Worm (Caenorhabditis elegans): ENCODE measurements around the gene hlh-3.

DNA sequence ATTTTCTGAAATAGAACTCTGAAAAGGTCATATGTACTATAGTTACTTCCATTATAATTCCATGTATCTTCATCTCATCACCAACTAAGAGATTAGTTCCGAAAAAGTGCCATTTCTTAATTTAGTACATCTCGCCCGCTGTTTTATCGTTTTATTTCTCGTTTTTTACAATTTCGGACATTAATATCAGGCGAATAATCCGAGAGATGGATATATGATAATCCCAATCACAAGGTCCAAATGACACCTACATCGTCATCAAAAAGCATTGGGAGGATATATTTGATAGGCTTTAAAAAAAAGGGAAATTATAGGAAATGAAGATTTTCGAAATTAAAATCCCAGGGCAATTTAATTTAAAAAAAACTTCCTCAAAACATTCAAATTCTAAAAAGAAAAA lies 33.9 kb downstream of the hlh-3 start:
- TF ChIP-seq elt-1 (tag; optimal IDR thresholded peaks at IDR 0.05; ENCODE audit: borderline replicate concordance, insufficient read depth) = no peak
- no peak for TF ChIP-seq nhr-237 (tag; optimal IDR thresholded peaks at IDR 0.05)
- TF ChIP-seq snpc-4 (tag; optimal IDR thresholded peaks at IDR 0.05) = no peak
- TF ChIP-seq ces-1 (GFP tag; optimal IDR thresholded peaks at IDR 0.05) = no peak
- no peak for TF ChIP-seq elt-3 (tag; optimal IDR thresholded peaks at IDR 0.05)
- no peak for TF ChIP-seq tbx-8 (GFP tag; optimal IDR thresholded peaks at IDR 0.05)
- TF ChIP-seq nhr-12 (tag; optimal IDR thresholded peaks at IDR 0.05) = no peak
- no peak for TF ChIP-seq lsy-2 (tag; optimal IDR thresholded peaks at IDR 0.05)
- no peak for TF ChIP-seq mep-1 (tag; optimal IDR thresholded peaks at IDR 0.05)
- TF ChIP-seq unc-62 (GFP tag; optimal IDR thresholded peaks at IDR 0.05) = no peak
- no peak for TF ChIP-seq hlh-1 (tag; optimal IDR thresholded peaks at IDR 0.05)
- no peak for TF ChIP-seq ztf-11 (tag; optimal IDR thresholded peaks at IDR 0.05)
